Fruit fly (Drosophila melanogaster): ENCODE data around the gene CG14326.

Gene CG14326

dm6 chr3R:17617121-17617975 lies 1.6 kb upstream of the CG14326 start:
- no peak for TF ChIP-seq psq (optimal IDR thresholded peaks at IDR 0.05)
- TF ChIP-seq usp (GFP tag; optimal IDR thresholded peaks at IDR 0.05) = no peak
- no peak for TF ChIP-seq EcR (GFP tag; optimal IDR thresholded peaks at IDR 0.05)
- no peak for TF ChIP-seq Dll (optimal IDR thresholded peaks at IDR 0.05)
- no peak for TF ChIP-seq CG8478 (optimal IDR thresholded peaks at IDR 0.05)
- no peak for TF ChIP-seq pan (optimal IDR thresholded peaks at IDR 0.05)

- TF ChIP-seq psq (optimal IDR thresholded peaks at IDR 0.05) (no peak), EcR (GFP tag; optimal IDR thresholded peaks at IDR 0.05) (no peak), usp (GFP tag; optimal IDR thresholded peaks at IDR 0.05) (no peak)
These were observed 958 bp upstream of the CG14326 start for dm6 chr3R:17617976-17618308.

dm6 chr3R:17619726-17620282 lies 904 bp downstream of the CG14326 start:
- TF ChIP-seq psq (optimal IDR thresholded peaks at IDR 0.05) (no peak), pan (optimal IDR thresholded peaks at IDR 0.05) (no peak)

dm6 chr3R:17622062-17622766 lies 3.3 kb downstream of the CG14326 start, which contains the start of gene CG14323:
TSS of gene CG14323 (minus strand) at chr3R:17622112.
- no peak for TF ChIP-seq EcR (GFP tag; optimal IDR thresholded peaks at IDR 0.05)
- TF ChIP-seq pan (optimal IDR thresholded peaks at IDR 0.05) = no peak
- no peak for TF ChIP-seq psq (optimal IDR thresholded peaks at IDR 0.05)
- TF ChIP-seq CG8478 (optimal IDR thresholded peaks at IDR 0.05) = no peak
- TF ChIP-seq Dll (optimal IDR thresholded peaks at IDR 0.05) = no peak
- TF ChIP-seq usp (GFP tag; optimal IDR thresholded peaks at IDR 0.05) = no peak

- no peak for TF ChIP-seq usp (GFP tag; optimal IDR thresholded peaks at IDR 0.05)
- no peak for TF ChIP-seq EcR (GFP tag; optimal IDR thresholded peaks at IDR 0.05)
- TF ChIP-seq Dll (optimal IDR thresholded peaks at IDR 0.05) = no peak
- no peak for TF ChIP-seq psq (optimal IDR thresholded peaks at IDR 0.05)
- no peak for TF ChIP-seq pan (optimal IDR thresholded peaks at IDR 0.05)
- TF ChIP-seq CG8478 (optimal IDR thresholded peaks at IDR 0.05) = no peak
These were observed 5.6 kb downstream of the CG14326 start for dm6 chr3R:17624549-17624948.

dm6 chr3R:17624968-17625367 lies 6.1 kb downstream of the CG14326 start, which contains the start of gene AttD:
TSS of gene AttD (plus strand) at chr3R:17625268.
- no peak for TF ChIP-seq psq (optimal IDR thresholded peaks at IDR 0.05)
- TF ChIP-seq pan (optimal IDR thresholded peaks at IDR 0.05) = no peak

dm6 chr3R:17626827-17627226 lies 7.9 kb downstream of the CG14326 start, which contains the start of gene CG14325:
TSS of gene CG14325 (plus strand) at chr3R:17627127.
- TF ChIP-seq pan (optimal IDR thresholded peaks at IDR 0.05) (no peak), Dll (optimal IDR thresholded peaks at IDR 0.05) (no peak), psq (optimal IDR thresholded peaks at IDR 0.05) (no peak), CG8478 (optimal IDR thresholded peaks at IDR 0.05) (no peak)

- TF ChIP-seq psq (optimal IDR thresholded peaks at IDR 0.05) = no peak
- TF ChIP-seq usp (GFP tag; optimal IDR thresholded peaks at IDR 0.05) = no peak
- no peak for TF ChIP-seq Dll (optimal IDR thresholded peaks at IDR 0.05)
- TF ChIP-seq CG8478 (optimal IDR thresholded peaks at IDR 0.05) = no peak
- no peak for TF ChIP-seq pan (optimal IDR thresholded peaks at IDR 0.05)
- no peak for TF ChIP-seq EcR (GFP tag; optimal IDR thresholded peaks at IDR 0.05)
These were observed 11.5 kb downstream of the CG14326 start, which contains the start of gene CG43175 for dm6 chr3R:17630417-17630816. TSS of gene CG43175 (plus strand) at chr3R:17630717.

dm6 chr3R:17631176-17631865 lies 12.4 kb downstream of the CG14326 start:
- TF ChIP-seq CG8478 (optimal IDR thresholded peaks at IDR 0.05) (no peak), psq (optimal IDR thresholded peaks at IDR 0.05) (no peak), usp (GFP tag; optimal IDR thresholded peaks at IDR 0.05) (no peak), Dll (optimal IDR thresholded peaks at IDR 0.05) (no peak), pan (optimal IDR thresholded peaks at IDR 0.05) (no peak), EcR (GFP tag; optimal IDR thresholded peaks at IDR 0.05) (no peak)

dm6 chr3R:17644019-17644418 lies 25.1 kb downstream of the CG14326 start:
- no peak for TF ChIP-seq CG8478 (optimal IDR thresholded peaks at IDR 0.05)
- no peak for TF ChIP-seq Dll (optimal IDR thresholded peaks at IDR 0.05)
- no peak for TF ChIP-seq usp (GFP tag; optimal IDR thresholded peaks at IDR 0.05)
- TF ChIP-seq pan (optimal IDR thresholded peaks at IDR 0.05) = no peak
- no peak for TF ChIP-seq psq (optimal IDR thresholded peaks at IDR 0.05)
- TF ChIP-seq EcR (GFP tag; optimal IDR thresholded peaks at IDR 0.05) = no peak

- TF ChIP-seq usp (GFP tag; optimal IDR thresholded peaks at IDR 0.05) (no peak), Dll (optimal IDR thresholded peaks at IDR 0.05) (no peak), EcR (GFP tag; optimal IDR thresholded peaks at IDR 0.05) (no peak), psq (optimal IDR thresholded peaks at IDR 0.05) (no peak), CG8478 (optimal IDR thresholded peaks at IDR 0.05) (no peak)
These were observed 26.3 kb downstream of the CG14326 start for dm6 chr3R:17645239-17645638.
